Fruit fly (Drosophila melanogaster) whole organism, embryonic: ENCODE measurements around the gene pxb.

ENCODE experiments used
- ATbp ChIP-seq: fragments of 200-800 bp; sonication (Bioruptor generic); optimal IDR thresholded peaks from 2 replicates; lab custom pipeline; 2017; ENCODE audit warnings: missing biosample characterization, mild to moderate bottlenecking, missing genetic modification characterization, missing genetic modification reagents
- Asciz ChIP-seq: fragments of 200-800 bp; sonication (Bioruptor generic); optimal IDR thresholded peaks from 2 replicates; lab custom pipeline; 2017; ENCODE audit warnings: missing biosample characterization, mild to moderate bottlenecking, missing genetic modification characterization, missing genetic modification reagents
- Awh ChIP-seq: fragments of 200-800 bp; sonication (Bioruptor generic); IDR thresholded peaks from 2 replicates; pipeline ENCODE4, ENCODE4 v1.3.6; 2022; ENCODE audit warnings: missing biosample characterization, missing genetic modification characterization
- B-H1 ChIP-seq: fragments of 200-800 bp; sonication (Bioruptor generic); IDR thresholded peaks from 3 replicates; pipeline ENCODE4 v1.3.6; 2022; ENCODE audit warnings: missing biosample characterization, missing genetic modification characterization
- Bdp1 ChIP-seq: fragments of 200-800 bp; sonication (Bioruptor generic); optimal IDR thresholded peaks from 3 replicates; lab custom pipeline; 2016; ENCODE audit warnings: missing biosample characterization, missing genetic modification characterization
- Blimp-1 ChIP-seq: fragments of 200-800 bp; sonication (Bioruptor generic); optimal IDR thresholded peaks from 3 replicates; lab custom pipeline; 2018; ENCODE audit warnings: missing biosample characterization, missing genetic modification characterization, mild to moderate bottlenecking, moderate library complexity, missing genetic modification reagents
- CG10147 ChIP-seq: fragments of 200-800 bp; sonication (Bioruptor generic); optimal IDR thresholded peaks from 2 replicates; lab custom pipeline; 2019; ENCODE audit warnings: missing biosample characterization, mild to moderate bottlenecking, missing genetic modification characterization, moderate library complexity
- CG11504 ChIP-seq: fragments of 200-800 bp; sonication (Bioruptor generic); optimal IDR thresholded peaks from 3 replicates; lab custom pipeline; 2019; ENCODE audit warnings: missing biosample characterization, mild to moderate bottlenecking, missing genetic modification characterization, moderate library complexity
- CG11560 ChIP-seq: fragments of 200-800 bp; sonication (Bioruptor generic); IDR thresholded peaks from 3 replicates; pipeline ENCODE4 v1.3.6; 2022; ENCODE audit warnings: missing biosample characterization, missing genetic modification characterization
- CG12219 ChIP-seq: fragments of 200-800 bp; sonication (Bioruptor generic); optimal IDR thresholded peaks from 3 replicates; lab custom pipeline; 2018; ENCODE audit warnings: missing biosample characterization, mild to moderate bottlenecking, missing genetic modification characterization
- CG13287 ChIP-seq: fragments of 200-800 bp; sonication (Bioruptor generic); IDR thresholded peaks from 2 replicates; pipeline ENCODE4 v1.3.6; 2022; ENCODE audit warnings: missing biosample characterization, missing genetic modification characterization; ENCODE audit not compliant: partially characterized antibody
- CG14965 ChIP-seq: fragments of 200-800 bp; sonication (Bioruptor generic); optimal IDR thresholded peaks from 2 replicates; lab custom pipeline; 2016; ENCODE audit warnings: missing biosample characterization, missing genetic modification characterization, borderline replicate concordance
- CG1602 ChIP-seq: fragments of 200-800 bp; sonication (Bioruptor generic); optimal IDR thresholded peaks from 3 replicates; lab custom pipeline; 2016; ENCODE audit warnings: missing biosample characterization, missing genetic modification characterization
- CG17186 ChIP-seq: fragments of 200-800 bp; sonication (Bioruptor generic); optimal IDR thresholded peaks from 3 replicates; lab custom pipeline; 2017; ENCODE audit warnings: missing biosample characterization, missing genetic modification reagents, missing genetic modification characterization
- CG17328 ChIP-seq: fragments of 200-800 bp; sonication (Bioruptor generic); IDR thresholded peaks from 2 replicates; pipeline ENCODE4 v1.3.6; 2022; ENCODE audit warnings: missing biosample characterization, missing genetic modification characterization
- CG30431 ChIP-seq: fragments of 200-800 bp; sonication (Bioruptor generic); optimal IDR thresholded peaks from 2 replicates; lab custom pipeline; 2017; ENCODE audit warnings: missing biosample characterization, missing genetic modification characterization
- CG34376 ChIP-seq: fragments of 200-800 bp; sonication (Bioruptor generic); optimal IDR thresholded peaks from 2 replicates; lab custom pipeline; 2018; ENCODE audit warnings: missing biosample characterization, mild to moderate bottlenecking, missing genetic modification characterization
- CG3995 ChIP-seq: fragments of 200-800 bp; sonication (Bioruptor generic); optimal IDR thresholded peaks from 3 replicates; lab custom pipeline; 2016; ENCODE audit warnings: missing biosample characterization, missing genetic modification characterization
- CG6175 ChIP-seq: fragments of 200-800 bp; sonication (Bioruptor generic); IDR thresholded peaks from 3 replicates; pipeline ENCODE4 v1.3.6; 2022; ENCODE audit warnings: missing biosample characterization, missing genetic modification characterization
- CG7556 ChIP-seq: fragments of 200-800 bp; sonication (Bioruptor generic); optimal IDR thresholded peaks from 2 replicates; lab custom pipeline; 2017; ENCODE audit warnings: missing biosample characterization, mild to moderate bottlenecking, missing genetic modification characterization
- CrebB ChIP-seq: fragments of 200-800 bp; sonication (Bioruptor generic); optimal IDR thresholded peaks from 3 replicates; lab custom pipeline; 2018; ENCODE audit warnings: missing biosample characterization, mild to moderate bottlenecking, missing genetic modification characterization
- Dll ChIP-seq: fragments of 200-800 bp; sonication (Bioruptor generic); IDR thresholded peaks from 4 replicates; pipeline ENCODE4 v1.3.6; 2022; ENCODE audit warnings: missing biosample characterization, missing genetic modification characterization; ENCODE audit not compliant: partially characterized antibody
- Drgx ChIP-seq: fragments of 200-800 bp; sonication (Bioruptor generic); IDR thresholded peaks from 2 replicates; pipeline ENCODE4 v1.3.6; 2022; ENCODE audit warnings: missing biosample characterization, missing genetic modification characterization
- E2f1 ChIP-seq: fragments of 200-800 bp; sonication (Bioruptor generic); IDR thresholded peaks from 2 replicates; pipeline ENCODE4 v1.3.6; 2022; ENCODE audit warnings: missing biosample characterization, missing genetic modification characterization
- Ets65A ChIP-seq: fragments of 200-800 bp; sonication (Bioruptor generic); peaks from one replicate; lab custom pipeline; 2016; ENCODE audit warnings: missing biosample characterization, missing genetic modification characterization
- Hey ChIP-seq: fragments of 200-800 bp; sonication (Bioruptor generic); optimal IDR thresholded peaks from 3 replicates; lab custom pipeline; 2018; ENCODE audit warnings: missing biosample characterization, mild to moderate bottlenecking, missing genetic modification characterization
- Hr78 ChIP-seq, 2 experiments: fragments of 200-800 bp in 1 of 2; fragments of >200 bp in 1 of 2; sonication (Bioruptor generic) in 1 of 2; optimal IDR thresholded peaks; 2 replicates each; lab custom pipeline; 2017 to 2019; ENCODE audit warnings: missing biosample characterization in 2 of 2, missing genetic modification characterization in 2 of 2, mild to moderate bottlenecking in 1 of 2, moderate library complexity in 1 of 2
- Med ChIP-seq: fragments of 200-800 bp; sonication (Bioruptor generic); peaks from one replicate; lab custom pipeline; 2016; ENCODE audit warnings: missing biosample characterization, missing genetic modification characterization, mild to moderate bottlenecking, inconsistent platforms, moderate library complexity
- NfI ChIP-seq: fragments of 200-800 bp; sonication (Bioruptor generic); optimal IDR thresholded peaks from 3 replicates; lab custom pipeline; 2018; ENCODE audit warnings: missing biosample characterization, mild to moderate bottlenecking, missing genetic modification characterization, moderate library complexity
- Oaz ChIP-seq: fragments of 200-800 bp; sonication (Bioruptor generic); IDR thresholded peaks from 2 replicates; pipeline ENCODE4 v1.3.6; 2022; ENCODE audit warnings: missing biosample characterization, missing genetic modification characterization
- Scr ChIP-seq: fragments of 200-800 bp; sonication (Bioruptor generic); IDR thresholded peaks from 2 replicates; pipeline ENCODE4 v1.3.6; 2022; ENCODE audit warnings: missing biosample characterization, missing genetic modification characterization; ENCODE audit not compliant: partially characterized antibody
- Ssrp ChIP-seq: fragments of 200-800 bp; sonication (Bioruptor generic); optimal IDR thresholded peaks from 2 replicates; lab custom pipeline; 2018; ENCODE audit warnings: missing biosample characterization, mild to moderate bottlenecking, missing genetic modification characterization, moderate library complexity
- Xrp1 ChIP-seq: fragments of 200-800 bp; sonication (Bioruptor generic); IDR thresholded peaks from 2 replicates; pipeline ENCODE4 v1.3.6; 2022; ENCODE audit warnings: missing biosample characterization, missing genetic modification characterization
- ab ChIP-seq: fragments of 200-800 bp; sonication (Bioruptor generic); optimal IDR thresholded peaks from 2 replicates; lab custom pipeline; 2016; ENCODE audit warnings: missing biosample characterization, missing genetic modification characterization
- ci ChIP-seq: fragments of 200-800 bp; sonication (Bioruptor generic); IDR thresholded peaks from 3 replicates; pipeline ENCODE4 v1.3.6; 2022; ENCODE audit warnings: missing biosample characterization, missing genetic modification characterization
- croc ChIP-seq: fragments of 200-800 bp; sonication (Bioruptor generic); conservative IDR thresholded peaks from 3 replicates; pipeline ENCODE4 v1.3.6; 2022; ENCODE audit warnings: missing biosample characterization, missing genetic modification characterization
- crol ChIP-seq: fragments of 200-800 bp; sonication (Bioruptor generic); IDR thresholded peaks from 2 replicates; pipeline ENCODE4 v1.3.6; 2022; ENCODE audit warnings: missing biosample characterization, missing genetic modification characterization
- fu2 ChIP-seq: fragments of 200-800 bp; sonication (Bioruptor generic); optimal IDR thresholded peaks from 2 replicates; lab custom pipeline; 2016; ENCODE audit warnings: missing biosample characterization, missing genetic modification characterization
- ind ChIP-seq: fragments of 200-800 bp; sonication (Bioruptor generic); optimal IDR thresholded peaks from 3 replicates; lab custom pipeline; 2016; ENCODE audit warnings: missing biosample characterization, missing genetic modification characterization
- insv ChIP-seq, 2 experiments: fragments of 200-800 bp; sonication (Bioruptor generic); optimal IDR thresholded peaks; 3 replicates each; lab custom pipeline; 2016 to 2018; ENCODE audit warnings: missing biosample characterization in 2 of 2, missing genetic modification characterization in 2 of 2
- kni ChIP-seq: fragments of 200-800 bp; sonication (Bioruptor generic); optimal IDR thresholded peaks from 3 replicates; lab custom pipeline; 2017; ENCODE audit warnings: mild to moderate bottlenecking, missing biosample characterization, missing genetic modification reagents, missing genetic modification characterization
- luna ChIP-seq: fragments of 200-800 bp; sonication (Bioruptor generic); optimal IDR thresholded peaks from 2 replicates; lab custom pipeline; 2016; ENCODE audit warnings: missing biosample characterization, missing genetic modification characterization
- nau ChIP-seq: fragments of 200-800 bp; sonication (Bioruptor generic); optimal IDR thresholded peaks from 3 replicates; lab custom pipeline; 2017; ENCODE audit warnings: missing biosample characterization, mild to moderate bottlenecking, missing genetic modification characterization, missing genetic modification reagents
- oc ChIP-seq: fragments of 200-800 bp; sonication (Bioruptor generic); optimal IDR thresholded peaks from 2 replicates; lab custom pipeline; 2018; ENCODE audit warnings: missing biosample characterization, mild to moderate bottlenecking, missing genetic modification characterization, moderate library complexity
- pho ChIP-seq: fragments of 200-800 bp; sonication (Bioruptor generic); optimal IDR thresholded peaks from 2 replicates; lab custom pipeline; 2016; ENCODE audit warnings: missing biosample characterization, missing genetic modification characterization
- pros ChIP-seq: fragments of 200-800 bp; sonication (Bioruptor generic); optimal IDR thresholded peaks from 3 replicates; lab custom pipeline; 2019; ENCODE audit warnings: missing biosample characterization, mild to moderate bottlenecking, missing genetic modification characterization, moderate library complexity
- ranshi ChIP-seq: fragments of 200-800 bp; sonication (Bioruptor generic); IDR thresholded peaks from 2 replicates; pipeline ENCODE4 v1.3.6; 2022; ENCODE audit warnings: missing biosample characterization, missing genetic modification characterization
- sna ChIP-seq: fragments of 200-800 bp; sonication (Bioruptor generic); IDR thresholded peaks from 2 replicates; pipeline ENCODE4 v1.3.6; 2022; ENCODE audit warnings: missing biosample characterization, missing genetic modification characterization; ENCODE audit not compliant: partially characterized antibody
- zfh1 ChIP-seq: fragments of 200-800 bp; sonication (Bioruptor generic); IDR thresholded peaks from 3 replicates; pipeline ENCODE4 v1.3.6; 2022; ENCODE audit warnings: missing biosample characterization, missing genetic modification characterization

pxb gene

DNA sequence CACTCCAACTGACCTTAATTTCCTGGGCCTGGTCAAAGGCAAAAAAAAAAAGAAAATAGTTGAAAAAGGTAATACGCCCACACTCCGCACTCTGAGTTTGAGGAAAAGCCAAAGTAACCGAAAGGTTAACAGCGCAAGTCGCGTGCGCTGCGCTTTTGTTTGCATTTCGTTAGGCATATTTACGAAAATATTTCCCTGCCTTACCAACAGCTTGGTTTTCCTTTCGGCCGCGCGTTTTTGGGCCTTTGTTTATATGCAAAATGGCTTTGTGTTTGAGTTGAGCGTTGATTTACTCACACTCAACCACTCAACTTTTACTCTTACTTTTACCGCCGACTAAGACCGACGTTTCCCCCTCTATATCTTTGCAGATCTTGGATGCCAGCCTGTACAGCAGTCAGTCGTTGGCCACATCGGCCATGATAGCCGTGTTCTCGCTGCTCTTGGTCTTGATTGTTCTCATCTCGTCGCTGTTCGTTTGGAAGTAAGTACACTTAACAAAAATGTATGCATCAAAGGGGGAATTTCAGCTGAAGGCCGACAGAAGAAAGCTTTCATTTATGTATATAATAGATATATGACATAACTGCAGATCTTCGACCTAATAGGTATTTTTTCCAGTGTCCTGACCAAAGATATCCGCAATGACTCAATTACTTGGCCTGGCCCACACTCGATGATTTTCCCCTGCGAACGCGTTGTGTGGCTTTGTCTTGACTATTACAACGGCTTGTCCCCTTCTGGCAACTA lies 13.0 kb downstream of the pxb start:
- TF ChIP-seq Hey (tag; lab: Kevin White, UChicago) = no peak
- no peak for TF ChIP-seq insv (GFP tag; optimal IDR thresholded peaks at IDR 0.05; lab: Kevin White, UChicago)
- TF ChIP-seq ci (GFP tag; lab: Robert Waterston, UW) = 0 out of 3 replicates have a peak, but pooled peaks have one; percentile 45
- TF ChIP-seq zfh1 (GFP tag; lab: Robert Waterston, UW) = 0 out of 3 replicates have a peak, but pooled peaks have one; percentile 43
- peak; percentile 3; the same call in 1 of the 2 replicates for TF ChIP-seq Xrp1
- TF ChIP-seq CG14965 (GFP tag; lab: Kevin White, UChicago) = no peak
- no peak for TF ChIP-seq Oaz (GFP tag; lab: Robert Waterston, UW)
- TF ChIP-seq ranshi = 0 out of 2 replicates have a peak, but pooled peaks have one; percentile 20
- TF ChIP-seq CrebB (tag; lab: Kevin White, UChicago) = no peak
- peak; percentile 9 for TF ChIP-seq ind (GFP tag; lab: Kevin White, UChicago)
- 0 out of 2 replicates have a peak, but pooled peaks have one; percentile 20 for TF ChIP-seq Drgx (GFP tag; lab: Robert Waterston, UW)
- TF ChIP-seq CG3995 (GFP tag; lab: Kevin White, UChicago) = no peak
- TF ChIP-seq Med (GFP tag; lab: Kevin White, UChicago) = peak; percentile 52
- peak; percentile 16 for TF ChIP-seq Ets65A (GFP tag; lab: Kevin White, UChicago)
- 0 out of 2 replicates have a peak, but pooled peaks have one; percentile 43 for TF ChIP-seq Awh
- peak; percentile 5 for TF ChIP-seq kni (GFP tag; lab: Kevin White, UChicago)
- peak; percentile 15 for TF ChIP-seq ATbp (GFP tag; lab: Kevin White, UChicago)
- no peak for TF ChIP-seq Scr (GFP tag; lab: Robert Waterston, UW)
- TF ChIP-seq oc = no peak
- no peak for TF ChIP-seq sna (GFP tag; lab: Robert Waterston, UW)
- no peak for TF ChIP-seq CG7556
- TF ChIP-seq CG34376 (GFP tag; lab: Kevin White, UChicago) = no peak
- TF ChIP-seq CG12219 (GFP tag; lab: Kevin White, UChicago) = no peak
- peak; percentile 33 for TF ChIP-seq Blimp-1
- 0 out of 2 replicates have a peak, but pooled peaks have one; percentile 13 for TF ChIP-seq CG17328 (GFP tag; lab: Robert Waterston, UW)
- peak; percentile 17 for TF ChIP-seq CG11504 (tag; lab: Kevin White, UChicago)

DNA sequence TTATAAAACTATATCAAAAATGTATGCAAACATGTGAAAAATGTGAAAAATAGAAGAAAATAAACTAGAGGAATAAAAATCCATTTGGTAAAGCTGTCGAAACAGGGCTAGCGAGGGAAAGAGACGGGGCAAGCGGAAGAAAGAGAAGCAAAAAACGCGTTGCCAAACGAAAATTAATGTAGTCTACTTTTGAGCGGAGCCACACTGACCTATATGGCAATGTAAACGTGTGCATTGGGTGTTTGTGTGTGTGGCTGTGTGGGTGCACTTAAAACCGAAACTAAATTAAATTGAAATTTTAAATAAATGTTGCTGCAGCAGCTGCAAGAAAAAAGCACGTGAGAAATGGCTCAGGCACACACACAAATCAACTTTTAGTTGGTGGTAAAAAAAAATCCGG lies 14.0 kb downstream of the pxb start:
- TF ChIP-seq Asciz (peak; percentile 11), CG11560 (tag; lab: Robert Waterston, UW) (no peak), B-H1 (no peak), luna (no peak), pros (GFP tag; lab: Kevin White, UChicago) (no peak), CG17186 (GFP tag; lab: Kevin White, UChicago) (no peak), NfI (GFP tag; lab: Kevin White, UChicago) (no peak), crol (GFP tag; lab: Robert Waterston, UW) (0 out of 2 replicates have a peak, but pooled peaks have one; percentile 7), CG13287 (no peak), Bdp1 (GFP tag; lab: Kevin White, UChicago) (no peak), nau (GFP tag; lab: Kevin White, UChicago) (no peak), Ssrp (tag; lab: Kevin White, UChicago) (no peak), CG1602 (GFP tag; lab: Kevin White, UChicago) (no peak), ab (GFP tag; lab: Kevin White, UChicago) (no peak), pho (GFP tag; lab: Kevin White, UChicago) (no peak), CG10147 (GFP tag; lab: Kevin White, UChicago) (no peak), Dll (GFP tag; lab: Robert Waterston, UW) (no peak), CG6175 (GFP tag; lab: Robert Waterston, UW) (no peak), croc (no peak), Hr78 (GFP tag; optimal IDR thresholded peaks at IDR 0.05; lab: Kevin White, UChicago) (no peak), fu2 (no peak), CG30431 (GFP tag; lab: Kevin White, UChicago) (no peak), E2f1 (GFP tag; lab: Robert Waterston, UW) (no peak)
